3 fruit fly cellular contexts compared by ENCODE assay signal in genomic region chr3L:3316441-3316840, dm6.
TF ChIP-seq lines count a peak whose summit lies in the region.

Drsl5 (plus strand) TSS chr3L:3316781.

- TF ChIP-seq CTCF in whole organism, embryonic (GFP tag; optimal IDR thresholded peaks at IDR 0.05; lab: Kevin White, UChicago): no peak

TF ChIP-seq in whole organism, embryonic, 481 proteins besides CTCF, POLR2A, EP300 and RAD21:
- TF ChIP-seq zen (tag; optimal IDR thresholded peaks at IDR 0.05; lab: Kevin White, UChicago) (peak; percentile 23), exex (tag; optimal IDR thresholded peaks at IDR 0.05; lab: Kevin White, UChicago) (peak; percentile 38), az2 (GFP tag; optimal IDR thresholded peaks at IDR 0.05; lab: Kevin White, UChicago) (no peak), CG12236 (GFP tag; optimal IDR thresholded peaks at IDR 0.05; lab: Kevin White, UChicago) (no peak), ara (GFP tag; IDR thresholded peaks at IDR 0.05; lab: Robert Waterston, UW) (0 out of 2 replicates have a peak, but pooled peaks have one; percentile 33), Taf1 (GFP tag; IDR thresholded peaks at IDR 0.05; lab: Robert Waterston, UW) (no peak), CG8388 (GFP tag; optimal IDR thresholded peaks at IDR 0.05; lab: Kevin White, UChicago) (peak; percentile 98), grn (GFP tag; optimal IDR thresholded peaks at IDR 0.05; lab: Kevin White, UChicago) (peak; percentile 49)

TF ChIP-seq in whole organism, prepupa, 60 proteins besides CTCF, POLR2A, EP300 and RAD21:
- TF ChIP-seq Eip93F (GFP tag; optimal IDR thresholded peaks at IDR 0.05; lab: Kevin White, UChicago) (no peak), Blimp-1 (GFP tag; optimal IDR thresholded peaks at IDR 0.05; lab: Kevin White, UChicago) (no peak), CG4318 (GFP tag; optimal IDR thresholded peaks at IDR 0.05; lab: Kevin White, UChicago) (no peak), svp (GFP tag; lab: Kevin White, UChicago) (peak; percentile 74), cyc (GFP tag; optimal IDR thresholded peaks at IDR 0.05; lab: Kevin White, UChicago) (no peak), Lpt (GFP tag; optimal IDR thresholded peaks at IDR 0.05; lab: Kevin White, UChicago) (no peak), dsx (GFP tag; optimal IDR thresholded peaks at IDR 0.05; lab: Kevin White, UChicago; ENCODE audit: poor library complexity, severe bottlenecking) (no peak)

TF ChIP-seq in whole organism, wandering third instar larva, 38 proteins besides CTCF, POLR2A, EP300 and RAD21:
- no peak for TF ChIP-seq usp (GFP tag; optimal IDR thresholded peaks at IDR 0.05; lab: Kevin White, UChicago)
- peak; percentile 24 for TF ChIP-seq Myc (optimal IDR thresholded peaks at IDR 0.05; lab: Kevin White, UChicago)
